Fruit fly (Drosophila melanogaster) whole organism, prepupa: ENCODE data around the gene CG17834.
A peak's percentile ranks its signal among the peaks of the same experiment; 100 is the strongest.

Experiments used
- CG10631 ChIP-seq: fragments of 200-800 bp; sonication (Bioruptor generic); optimal IDR thresholded peaks from 2 replicates; lab custom pipeline; 2016; ENCODE audit warnings: missing biosample characterization, missing genetic modification characterization
- CG10669 ChIP-seq: fragments of 200-800 bp; sonication (Bioruptor generic); optimal IDR thresholded peaks from 3 replicates; lab custom pipeline; 2018; ENCODE audit warnings: missing biosample characterization, mild to moderate bottlenecking, missing genetic modification characterization, moderate library complexity
- CG11294 ChIP-seq: fragments of 200-800 bp; sonication (Bioruptor generic); IDR thresholded peaks from 2 replicates; pipeline ENCODE4 v1.3.6; 2022; ENCODE audit warnings: missing biosample characterization, missing genetic modification characterization
- CG11902 ChIP-seq: fragments of 200-800 bp; sonication (Bioruptor generic); optimal IDR thresholded peaks from 3 replicates; lab custom pipeline; 2016; ENCODE audit warnings: missing biosample characterization, missing genetic modification characterization
- CG15336 ChIP-seq: fragments of 200-800 bp; sonication (Bioruptor generic); IDR thresholded peaks from 2 replicates; pipeline ENCODE4 v1.3.6; 2022; ENCODE audit warnings: missing biosample characterization, missing genetic modification characterization
- CG1621 ChIP-seq: fragments of 200-800 bp; sonication (Bioruptor generic); optimal IDR thresholded peaks from 3 replicates; lab custom pipeline; 2018; ENCODE audit warnings: missing biosample characterization, mild to moderate bottlenecking, missing genetic modification characterization
- CG34406 ChIP-seq: fragments of 200-800 bp; sonication (Bioruptor generic); optimal IDR thresholded peaks from 3 replicates; lab custom pipeline; 2016; ENCODE audit warnings: missing biosample characterization, missing genetic modification characterization
- CG3919 ChIP-seq: fragments of 200-800 bp; sonication (Bioruptor generic); optimal IDR thresholded peaks from 3 replicates; lab custom pipeline; 2016; ENCODE audit warnings: missing biosample characterization, missing genetic modification characterization
- CG4318 ChIP-seq: fragments of 200-800 bp; sonication (Bioruptor generic); optimal IDR thresholded peaks from 3 replicates; lab custom pipeline; 2017; ENCODE audit warnings: missing biosample characterization, mild to moderate bottlenecking, missing genetic modification characterization
- CG6163 ChIP-seq: fragments of 200-800 bp; sonication (Bioruptor generic); IDR thresholded peaks from 3 replicates; pipeline ENCODE4 v1.3.6; 2022; ENCODE audit warnings: missing biosample characterization, missing genetic modification characterization
- CG6276 ChIP-seq: fragments of 200-800 bp; sonication (Bioruptor generic); optimal IDR thresholded peaks from 2 replicates; lab custom pipeline; 2017; ENCODE audit warnings: missing biosample characterization, mild to moderate bottlenecking, missing genetic modification characterization
- CG6792 ChIP-seq: fragments of 200-800 bp; sonication (Bioruptor generic); optimal IDR thresholded peaks from 3 replicates; lab custom pipeline; 2016; ENCODE audit warnings: missing biosample characterization, missing genetic modification characterization
- CG6808 ChIP-seq: fragments of 200-800 bp; sonication (Bioruptor generic); optimal IDR thresholded peaks from 3 replicates; lab custom pipeline; 2017; ENCODE audit warnings: missing biosample characterization, missing genetic modification characterization, mild to moderate bottlenecking, moderate library complexity, missing genetic modification reagents
- CG6854 ChIP-seq: fragments of 200-800 bp; sonication (Bioruptor generic); optimal IDR thresholded peaks from 2 replicates; lab custom pipeline; 2017; ENCODE audit warnings: missing biosample characterization, mild to moderate bottlenecking, missing genetic modification characterization
- CG8119 ChIP-seq: fragments of 200-800 bp; sonication (Bioruptor generic); IDR thresholded peaks from 3 replicates; pipeline ENCODE4 v1.3.6; 2022; ENCODE audit warnings: missing biosample characterization, missing genetic modification characterization
- CG8632 ChIP-seq: fragments of 200-800 bp; sonication (Bioruptor generic); optimal IDR thresholded peaks from 3 replicates; lab custom pipeline; 2016; ENCODE audit warnings: missing biosample characterization, missing genetic modification characterization
- CG9139 ChIP-seq: fragments of 200-800 bp; sonication (Bioruptor generic); optimal IDR thresholded peaks from 3 replicates; lab custom pipeline; 2017; ENCODE audit warnings: missing biosample characterization, mild to moderate bottlenecking, missing genetic modification characterization
- Eip75B ChIP-seq: fragments of 200-800 bp; sonication (Bioruptor generic); optimal IDR thresholded peaks from 3 replicates; lab custom pipeline; 2016; ENCODE audit warnings: missing biosample characterization, missing genetic modification characterization
- Eip78C ChIP-seq: fragments of 200-800 bp; sonication (Bioruptor generic); peaks from one replicate; lab custom pipeline; 2016; ENCODE audit warnings: missing biosample characterization, missing genetic modification characterization
- Ets21C ChIP-seq: fragments of 200-800 bp; sonication (Bioruptor generic); optimal IDR thresholded peaks from 3 replicates; lab custom pipeline; 2016; ENCODE audit warnings: missing biosample characterization, missing genetic modification characterization
- Ets96B ChIP-seq: fragments of 200-800 bp; optimal IDR thresholded peaks from 2 replicates; lab custom pipeline; 2019; ENCODE audit warnings: missing biosample characterization, mild to moderate bottlenecking, missing genetic modification characterization, moderate library complexity
- Hr38 ChIP-seq: sonication (Bioruptor generic); optimal IDR thresholded peaks from 2 replicates; lab custom pipeline; 2016; ENCODE audit warnings: missing biosample characterization, missing genetic modification characterization
- Met ChIP-seq: fragments of 200-800 bp; sonication (Bioruptor generic); optimal IDR thresholded peaks from 3 replicates; lab custom pipeline; 2016; ENCODE audit warnings: missing biosample characterization, missing genetic modification characterization
- Smox ChIP-seq: fragments of 200-800 bp; sonication (Bioruptor generic); optimal IDR thresholded peaks from 3 replicates; lab custom pipeline; 2016; ENCODE audit warnings: missing biosample characterization, missing genetic modification characterization
- Sox102F ChIP-seq: fragments of 200-800 bp; sonication (Bioruptor generic); optimal IDR thresholded peaks from 2 replicates; lab custom pipeline; 2016; ENCODE audit warnings: missing biosample characterization, mild to moderate bottlenecking, missing genetic modification characterization
- Sox14 ChIP-seq: fragments of 200-800 bp; sonication (Bioruptor generic); optimal IDR thresholded peaks from 3 replicates; lab custom pipeline; 2016; ENCODE audit warnings: missing biosample characterization, missing genetic modification characterization
- Sox15 ChIP-seq: fragments of 200-800 bp; sonication (Bioruptor generic); optimal IDR thresholded peaks from 3 replicates; lab custom pipeline; 2016; ENCODE audit warnings: missing biosample characterization, missing genetic modification characterization
- achi ChIP-seq: fragments of 200-800 bp; sonication (Bioruptor generic); optimal IDR thresholded peaks from 3 replicates; lab custom pipeline; 2016; ENCODE audit warnings: missing biosample characterization, missing genetic modification characterization
- acj6 ChIP-seq: fragments of 200-800 bp; sonication (Bioruptor generic); optimal IDR thresholded peaks from 3 replicates; lab custom pipeline; 2016; ENCODE audit warnings: missing biosample characterization, missing genetic modification characterization
- cyc ChIP-seq: fragments of 200-800 bp; sonication (Bioruptor generic); optimal IDR thresholded peaks from 3 replicates; lab custom pipeline; 2016; ENCODE audit warnings: missing biosample characterization, missing genetic modification characterization
- dac ChIP-seq: fragments of 200-800 bp; sonication (Bioruptor generic); optimal IDR thresholded peaks from 2 replicates; lab custom pipeline; 2017; ENCODE audit warnings: missing biosample characterization, mild to moderate bottlenecking, missing genetic modification characterization
- eg ChIP-seq: fragments of 200-800 bp; sonication (Bioruptor generic); IDR thresholded peaks from 3 replicates; pipeline ENCODE4 v1.3.6; 2022; ENCODE audit warnings: missing biosample characterization, missing genetic modification characterization
- esn ChIP-seq: fragments of 200-800 bp; sonication (Bioruptor generic); optimal IDR thresholded peaks from 2 replicates; lab custom pipeline; 2016; ENCODE audit warnings: missing biosample characterization, mild to moderate bottlenecking, missing genetic modification characterization, moderate library complexity
- fd59A ChIP-seq: fragments of 200-800 bp; sonication (Bioruptor generic); optimal IDR thresholded peaks from 2 replicates; lab custom pipeline; 2017; ENCODE audit warnings: missing biosample characterization, mild to moderate bottlenecking, missing genetic modification characterization, missing genetic modification reagents
- fd85E ChIP-seq: fragments of 200-800 bp; sonication (Bioruptor generic); optimal IDR thresholded peaks from 3 replicates; lab custom pipeline; 2016; ENCODE audit warnings: missing biosample characterization, missing genetic modification characterization
- fkh ChIP-seq: fragments of 200-800 bp; sonication (Bioruptor generic); optimal IDR thresholded peaks from 3 replicates; lab custom pipeline; 2017; ENCODE audit warnings: missing biosample characterization, mild to moderate bottlenecking, missing genetic modification characterization, moderate library complexity
- lz ChIP-seq: fragments of 200-800 bp; sonication (Bioruptor generic); optimal IDR thresholded peaks from 3 replicates; lab custom pipeline; 2016; ENCODE audit warnings: missing biosample characterization, missing genetic modification characterization
- svp ChIP-seq: fragments of 200-800 bp; sonication (Bioruptor generic); peaks from one replicate; lab custom pipeline; 2016; ENCODE audit warnings: missing biosample characterization, missing genetic modification characterization
- vri ChIP-seq: fragments of 200-800 bp; sonication (Bioruptor generic); optimal IDR thresholded peaks from 3 replicates; lab custom pipeline; 2016; ENCODE audit warnings: missing biosample characterization, mild to moderate bottlenecking, missing genetic modification characterization

Gene CG17834

dm6 chr2L:8485562-8485961 is 43.4 kb upstream of the CG17834 start:
- TF ChIP-seq Sox102F, result no peak
- peak; percentile 71 for TF ChIP-seq svp
- no peak for TF ChIP-seq Ets96B (tag; lab: Kevin White, UChicago)
- peak; percentile 65 for TF ChIP-seq Eip78C
- no peak for TF ChIP-seq CG4318 (GFP tag; lab: Kevin White, UChicago)
- no peak for TF ChIP-seq CG1621 (tag; lab: Kevin White, UChicago)
- no peak for TF ChIP-seq Sox14 (GFP tag; lab: Kevin White, UChicago)
- peak; percentile 7 for TF ChIP-seq CG6854 (GFP tag; lab: Kevin White, UChicago)
- TF ChIP-seq CG11902, result no peak
- no peak for TF ChIP-seq esn (GFP tag; lab: Kevin White, UChicago)
- no peak for TF ChIP-seq CG10669

DNA sequence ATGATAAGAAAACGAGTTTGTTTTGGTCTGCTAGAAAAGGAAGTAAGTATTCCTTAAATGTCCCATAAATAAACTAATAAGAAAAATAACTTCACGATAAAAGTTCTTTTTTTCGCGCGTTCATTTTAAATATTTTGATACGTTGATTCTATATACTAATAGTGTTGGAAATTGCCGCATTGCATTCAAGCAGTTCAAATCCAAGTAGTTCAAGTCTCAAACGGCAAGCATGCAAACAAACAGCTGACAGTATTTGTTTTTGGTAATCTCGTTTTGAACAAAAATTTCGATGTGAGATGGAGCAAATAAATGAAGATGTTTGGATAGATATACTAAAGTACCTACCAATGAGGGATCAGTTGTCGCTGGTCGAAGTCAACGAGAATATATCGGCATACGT is 40.2 kb upstream of the CG17834 start, which contains the start of gene CG13088:
Gene CG13088, plus strand, starts transcription at position 247 of the 400 bp plus-strand sequence.
- no peak for TF ChIP-seq CG8632 (GFP tag; lab: Kevin White, UChicago)
- no peak for TF ChIP-seq CG6163 (GFP tag; lab: Robert Waterston, UW)
- no peak for TF ChIP-seq CG3919 (GFP tag; lab: Kevin White, UChicago)
- TF ChIP-seq CG11294 (GFP tag; lab: Robert Waterston, UW), result no peak
- TF ChIP-seq eg, result no peak
- no peak for TF ChIP-seq Eip75B (GFP tag; lab: Kevin White, UChicago)
- TF ChIP-seq CG10631 (GFP tag; lab: Kevin White, UChicago), result no peak
- TF ChIP-seq dac (GFP tag; lab: Kevin White, UChicago), result no peak
- TF ChIP-seq fkh, result peak; percentile 98
- peak; percentile 14 for TF ChIP-seq lz
- TF ChIP-seq fd85E (GFP tag; lab: Kevin White, UChicago), result no peak
- TF ChIP-seq CG6854 (GFP tag; lab: Kevin White, UChicago), result no peak
- no peak for TF ChIP-seq fd59A (GFP tag; lab: Kevin White, UChicago)
- TF ChIP-seq CG6792, result peak; percentile 2
- TF ChIP-seq acj6, result no peak
- no peak for TF ChIP-seq Met
- no peak for TF ChIP-seq Hr38 (GFP tag; lab: Kevin White, UChicago)
- TF ChIP-seq cyc (GFP tag; lab: Kevin White, UChicago), result peak; percentile 24
- peak; percentile 12 for TF ChIP-seq Smox (GFP tag; lab: Kevin White, UChicago)
- TF ChIP-seq Sox102F, result no peak
- no peak for TF ChIP-seq CG9139
- TF ChIP-seq achi (GFP tag; lab: Kevin White, UChicago), result no peak
- no peak for TF ChIP-seq vri (GFP tag; lab: Kevin White, UChicago)
- no peak for TF ChIP-seq CG1621 (tag; lab: Kevin White, UChicago)

DNA sequence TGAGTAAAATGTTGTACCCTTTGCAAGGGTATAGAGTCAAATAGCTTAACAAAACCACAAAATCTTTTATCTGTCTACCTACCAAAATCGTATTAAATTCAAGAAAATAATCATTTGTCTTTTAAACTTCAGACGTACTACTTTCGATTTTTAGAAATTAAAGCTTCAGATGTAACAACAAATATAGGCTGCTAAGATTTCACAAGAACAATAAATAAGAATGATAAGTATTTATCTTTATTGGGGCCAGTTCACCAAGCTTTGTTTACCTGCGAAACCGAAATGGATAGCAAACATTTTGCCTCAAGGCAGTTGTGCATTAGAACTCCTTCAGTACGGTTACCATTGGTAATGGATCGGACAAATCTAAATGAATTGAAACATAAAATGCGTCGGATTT is 38.5 kb upstream of the CG17834 start, which contains the start of gene CG43400:
Gene CG43400, plus strand, starts transcription at position 301 of the 400 bp plus-strand sequence.
- TF ChIP-seq Met (no peak), CG4318 (GFP tag; lab: Kevin White, UChicago) (no peak), Ets96B (tag; lab: Kevin White, UChicago) (no peak), CG34406 (GFP tag; lab: Kevin White, UChicago) (no peak), CG15336 (GFP tag; lab: Robert Waterston, UW) (no peak), CG10669 (no peak), Ets21C (GFP tag; lab: Kevin White, UChicago) (no peak), eg (no peak), Smox (GFP tag; lab: Kevin White, UChicago) (no peak), esn (GFP tag; lab: Kevin White, UChicago) (no peak), CG6276 (no peak)

DNA sequence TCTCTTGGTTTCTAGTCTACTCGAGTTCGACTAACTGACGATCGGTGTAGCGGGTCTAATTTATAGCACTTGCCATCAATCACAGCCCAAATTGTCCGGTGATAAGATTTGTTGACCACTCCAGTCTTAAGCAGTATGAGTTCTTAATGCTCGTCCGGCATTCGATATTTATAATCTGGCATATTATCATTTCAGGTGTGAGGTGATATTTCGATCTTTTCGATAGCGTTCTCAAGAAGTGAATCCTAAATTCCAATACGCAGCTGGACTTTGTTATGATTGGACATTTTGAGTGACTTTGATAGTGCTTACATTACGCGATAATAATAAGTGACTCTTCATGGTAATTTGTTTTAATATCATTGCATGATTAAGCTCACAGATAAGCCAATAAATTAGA is 32.7 kb upstream of the CG17834 start, which contains the start of gene Bace:
Gene Bace, minus strand, starts transcription at position 39 of the 400 bp plus-strand sequence.
- TF ChIP-seq CG6854 (GFP tag; lab: Kevin White, UChicago) (no peak), CG8119 (no peak), lz (no peak), CG6808 (GFP tag; lab: Kevin White, UChicago) (no peak), Sox102F (no peak), Ets21C (GFP tag; lab: Kevin White, UChicago) (no peak), achi (GFP tag; lab: Kevin White, UChicago) (no peak), Sox15 (GFP tag; lab: Kevin White, UChicago) (no peak)
